Worm (Caenorhabditis elegans): ENCODE measurements around the gene grl-22.

- TF ChIP-seq ets-4 (GFP tag; optimal IDR thresholded peaks at IDR 0.05), result no peak
- no peak for TF ChIP-seq efl-1 (GFP tag; optimal IDR thresholded peaks at IDR 0.05)
Measured at ce11 chrIII:5388113-5388512, 25.7 kb downstream of the grl-22 start.

Measured in whole organism, young adult.